Fruit fly (Drosophila melanogaster): Measurements from ENCODE around the gene PrBP.

The PrBP gene

DNA sequence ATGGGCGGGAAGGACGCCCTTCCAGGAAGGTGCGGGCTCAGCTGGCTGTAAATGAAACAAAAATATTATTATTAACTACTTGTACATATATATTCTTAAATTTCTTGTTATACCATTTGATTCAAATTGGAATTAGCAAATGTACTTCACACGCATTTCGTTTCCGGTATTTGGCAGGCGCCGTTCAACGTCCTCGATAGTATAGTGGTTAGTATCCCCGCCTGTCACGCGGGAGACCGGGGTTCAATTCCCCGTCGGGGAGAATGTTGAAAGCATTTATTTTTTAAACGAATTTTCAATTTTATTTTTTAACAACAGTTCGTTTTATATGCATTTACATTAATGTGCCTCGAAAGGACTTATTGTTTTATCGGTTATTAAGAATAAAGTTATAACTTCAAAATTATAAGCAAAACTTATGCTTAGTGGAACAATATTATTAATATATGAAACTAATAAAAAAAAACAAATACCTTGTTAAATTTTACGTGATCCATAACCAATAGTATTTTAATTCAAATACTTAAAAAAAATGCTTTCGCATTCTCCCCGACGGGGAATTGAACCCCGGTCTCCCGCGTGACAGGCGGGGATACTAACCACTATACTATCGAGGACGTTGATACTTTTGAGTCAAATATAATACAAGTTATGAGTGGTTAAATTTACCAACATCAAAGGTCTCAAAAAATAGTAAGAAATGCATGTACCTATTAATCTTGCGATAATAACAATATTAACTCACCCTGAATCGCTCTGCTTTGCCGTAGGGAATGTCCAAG lies 2.3 kb downstream of the PrBP start (continued):
- TF ChIP-seq Eip74EF (GFP tag; optimal IDR thresholded peaks at IDR 0.05) = peak in 1 of 2 experiments; percentile 25
- peak; percentile 85 for TF ChIP-seq mld (GFP tag; IDR thresholded peaks at IDR 0.05; ENCODE audit: partially characterized antibody)
- TF ChIP-seq nerfin-2 (GFP tag; IDR thresholded peaks at IDR 0.05; ENCODE audit: partially characterized antibody) = peak; percentile 85
- TF ChIP-seq Bdp1 (GFP tag; optimal IDR thresholded peaks at IDR 0.05) = peak; percentile 97
- no peak for TF ChIP-seq Deaf1 (tag; optimal IDR thresholded peaks at IDR 0.05)
- TF ChIP-seq CG6254 (GFP tag; optimal IDR thresholded peaks at IDR 0.05) = no peak
- peak; percentile 71; the same call in 2 of the 3 replicates for TF ChIP-seq hb (GFP tag; IDR thresholded peaks at IDR 0.05; ENCODE audit: partially characterized antibody)
- TF ChIP-seq CG31441 (GFP tag; IDR thresholded peaks at IDR 0.05) = 0 out of 2 replicates have a peak, but pooled peaks have one; percentile 0
- TF ChIP-seq Scr (GFP tag; IDR thresholded peaks at IDR 0.05; ENCODE audit: partially characterized antibody) = peak; percentile 72
- no peak for TF ChIP-seq CG9727 (GFP tag; optimal IDR thresholded peaks at IDR 0.05)
- peak; percentile 10; the same call in 1 of the 2 replicates for TF ChIP-seq CG13287 (GFP tag; IDR thresholded peaks at IDR 0.05; ENCODE audit: partially characterized antibody)
- TF ChIP-seq Bteb2 (GFP tag; optimal IDR thresholded peaks at IDR 0.05) = no peak
- peak; percentile 71 for TF ChIP-seq vnd (GFP tag; IDR thresholded peaks at IDR 0.05; ENCODE audit: partially characterized antibody)
- TF ChIP-seq zen2 (GFP tag; IDR thresholded peaks at IDR 0.05; ENCODE audit: partially characterized antibody) = peak; percentile 28; the same call in 2 of the 3 replicates
- peak; percentile 91 for TF ChIP-seq CG42726 (GFP tag; IDR thresholded peaks at IDR 0.05; ENCODE audit: partially characterized antibody)
- TF ChIP-seq Oli (tag; optimal IDR thresholded peaks at IDR 0.05) = no peak
- TF ChIP-seq Dll (GFP tag; IDR thresholded peaks at IDR 0.05; ENCODE audit: partially characterized antibody) = 0 out of 4 replicates have a peak, but pooled peaks have one; percentile 57
- TF ChIP-seq hbn (GFP tag; IDR thresholded peaks at IDR 0.05; ENCODE audit: partially characterized antibody) = 0 out of 2 replicates have a peak, but pooled peaks have one; percentile 36
- TF ChIP-seq CG7963 (GFP tag; IDR thresholded peaks at IDR 0.05; ENCODE audit: partially characterized antibody) = peak; percentile 76
- peak; percentile 82 for TF ChIP-seq Bgb (GFP tag; IDR thresholded peaks at IDR 0.05; ENCODE audit: partially characterized antibody)

DNA sequence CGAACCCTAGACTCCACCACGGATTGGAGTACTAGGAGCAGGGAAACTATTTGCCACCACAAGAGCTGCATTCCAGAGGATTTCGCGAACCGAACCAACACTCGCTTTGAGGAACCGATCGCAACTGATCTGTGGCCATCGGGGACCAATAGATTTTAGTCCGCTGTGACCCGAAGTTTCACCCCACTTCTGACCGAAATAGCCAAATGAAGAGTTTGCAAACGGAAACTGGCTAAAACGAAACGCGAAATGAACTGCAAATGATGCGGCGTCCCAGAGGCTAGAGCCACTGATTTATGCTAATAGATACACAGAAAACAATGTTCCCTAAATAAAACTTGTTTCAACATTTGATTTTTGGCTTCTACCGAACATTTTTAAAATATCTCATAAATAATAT lies 6.0 kb downstream of the PrBP start, which contains the start of gene CG9287:
Gene CG9287, minus strand, starts transcription at position 101 of the 400 bp plus-strand sequence.
- TF ChIP-seq ap (GFP tag; IDR thresholded peaks at IDR 0.05) (0 out of 2 replicates have a peak, but pooled peaks have one; percentile 14), MBD-R2 (GFP tag; IDR thresholded peaks at IDR 0.05) (no peak), pita (GFP tag; optimal IDR thresholded peaks at IDR 0.05) (no peak)

DNA sequence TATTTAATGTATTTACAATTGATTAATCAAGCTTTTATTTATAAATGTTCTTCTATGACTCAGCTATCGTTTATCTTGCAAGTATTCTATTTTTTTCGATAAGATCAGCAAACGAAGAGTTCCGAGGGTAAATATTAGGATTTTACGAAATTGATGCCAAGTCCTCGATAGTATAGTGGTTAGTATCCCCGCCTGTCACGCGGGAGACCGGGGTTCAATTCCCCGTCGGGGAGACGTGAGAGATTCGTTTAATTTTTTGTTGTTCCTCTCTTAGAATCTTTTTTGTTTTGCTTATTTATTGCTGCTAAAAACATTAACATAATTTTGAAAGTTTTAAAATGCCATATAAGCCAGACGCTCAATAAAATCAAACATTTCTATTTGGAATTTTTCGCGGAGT lies 6.8 kb downstream of the PrBP start:
- no peak for TF ChIP-seq hth (optimal IDR thresholded peaks at IDR 0.05)
- no peak for TF ChIP-seq CG6689 (GFP tag; IDR thresholded peaks at IDR 0.05)
- no peak for TF ChIP-seq Chrac-16 (GFP tag; optimal IDR thresholded peaks at IDR 0.05)
- TF ChIP-seq Med (GFP tag) = no peak
- peak; percentile 62 for TF ChIP-seq Bgb (GFP tag; IDR thresholded peaks at IDR 0.05; ENCODE audit: partially characterized antibody)
- TF ChIP-seq Blimp-1 (GFP tag; optimal IDR thresholded peaks at IDR 0.05) = no peak
- TF ChIP-seq trem (tag; optimal IDR thresholded peaks at IDR 0.05) = no peak
- TF ChIP-seq eve (GFP tag; optimal IDR thresholded peaks at IDR 0.05) = no peak
- no peak for TF ChIP-seq CG6683 (GFP tag; optimal IDR thresholded peaks at IDR 0.05)
- no peak for TF ChIP-seq CG16863 (GFP tag; optimal IDR thresholded peaks at IDR 0.05)
- TF ChIP-seq sens (GFP tag) = peak; percentile 44
- TF ChIP-seq CG8359 (GFP tag; optimal IDR thresholded peaks at IDR 0.05; ENCODE audit: borderline replicate concordance) = no peak
- no peak for TF ChIP-seq CG13424 (tag; optimal IDR thresholded peaks at IDR 0.05)
- TF ChIP-seq B-H2 (GFP tag; optimal IDR thresholded peaks at IDR 0.05) = no peak
- peak; percentile 87 for TF ChIP-seq CG6791 (GFP tag; IDR thresholded peaks at IDR 0.05; ENCODE audit: partially characterized antibody)
- no peak for TF ChIP-seq gem (tag; optimal IDR thresholded peaks at IDR 0.05)
- TF ChIP-seq CG11696 (GFP tag; IDR thresholded peaks at IDR 0.05) = no peak
- no peak for TF ChIP-seq CG9797 (GFP tag; optimal IDR thresholded peaks at IDR 0.05)
- TF ChIP-seq vnd (GFP tag; IDR thresholded peaks at IDR 0.05; ENCODE audit: partially characterized antibody) = peak; percentile 43; the same call in 1 of the 3 replicates
- no peak for TF ChIP-seq so (GFP tag; IDR thresholded peaks at IDR 0.05)
- TF ChIP-seq CHES-1-like (GFP tag; optimal IDR thresholded peaks at IDR 0.05) = no peak
- TF ChIP-seq amos (GFP tag; IDR thresholded peaks at IDR 0.05; ENCODE audit: partially characterized antibody) = peak; percentile 80; the same call in 1 of the 2 replicates
- no peak for TF ChIP-seq CG4820 (GFP tag; optimal IDR thresholded peaks at IDR 0.05)

Data from whole organism, embryonic.